Fruit fly (Drosophila melanogaster) whole organism, wandering third instar larva: Measurements from ENCODE around the gene Ir31a.

Experiments
- Abd-B ChIP-seq: fragments of >200 bp; optimal IDR thresholded peaks from 2 replicates; lab custom pipeline; 2017; ENCODE audit warnings: missing biosample characterization, missing genetic modification characterization
- CG32264 ChIP-seq: fragments of 200-800 bp; sonication (Bioruptor generic); optimal IDR thresholded peaks from 2 replicates; lab custom pipeline; 2016; ENCODE audit warnings: missing biosample characterization, missing genetic modification characterization
- CG9705 ChIP-seq: fragments of 200-800 bp; sonication (Bioruptor generic); optimal IDR thresholded peaks from 2 replicates; lab custom pipeline; 2018; ENCODE audit warnings: missing biosample characterization, mild to moderate bottlenecking, missing genetic modification characterization
- CrebA ChIP-seq: fragments of 200-800 bp; sonication (Bioruptor generic); optimal IDR thresholded peaks from 2 replicates; lab custom pipeline; 2016; ENCODE audit warnings: missing biosample characterization, mild to moderate bottlenecking, missing genetic modification characterization, borderline replicate concordance
- Dfd ChIP-seq: fragments of >200 bp; optimal IDR thresholded peaks from 2 replicates; lab custom pipeline; 2017; ENCODE audit warnings: missing biosample characterization, missing genetic modification characterization
- Dif ChIP-seq: fragments of 200-275, 200-300 bp; sonication (Bioruptor generic); optimal IDR thresholded peaks from 2 replicates; lab custom pipeline; 2018; ENCODE audit warnings: missing biosample characterization, missing genetic modification characterization; ENCODE audit not compliant: partially characterized antibody
- GATAd ChIP-seq: sonication (Bioruptor generic); optimal IDR thresholded peaks from 2 replicates; lab custom pipeline; 2016; ENCODE audit warnings: missing biosample characterization, missing genetic modification characterization
- HLH106 ChIP-seq: fragments of 200-800 bp; optimal IDR thresholded peaks from 3 replicates; lab custom pipeline; 2019; ENCODE audit warnings: missing biosample characterization, mild to moderate bottlenecking, missing genetic modification characterization, moderate library complexity
- Hnf4 ChIP-seq: fragments of 200-800 bp; sonication (Bioruptor generic); optimal IDR thresholded peaks from 2 replicates; lab custom pipeline; 2016; ENCODE audit warnings: missing biosample characterization, mild to moderate bottlenecking, missing genetic modification characterization
- Hr78 ChIP-seq: fragments of >200 bp; optimal IDR thresholded peaks from 2 replicates; lab custom pipeline; 2017; ENCODE audit warnings: missing biosample characterization, missing genetic modification characterization
- Hr83 ChIP-seq: fragments of 200-300 bp; sonication (Bioruptor generic); optimal IDR thresholded peaks from 2 replicates; lab custom pipeline; 2016; ENCODE audit warnings: missing biosample characterization, mild to moderate bottlenecking, missing genetic modification characterization, moderate library complexity; ENCODE audit not compliant: poor library complexity, severe bottlenecking
- Jra ChIP-seq: sonication (Bioruptor generic); optimal IDR thresholded peaks from 2 replicates; lab custom pipeline; 2016; ENCODE audit warnings: missing biosample characterization, missing genetic modification characterization
- Mio ChIP-seq: sonication (Bioruptor generic); optimal IDR thresholded peaks from 2 replicates; lab custom pipeline; 2016; ENCODE audit warnings: missing biosample characterization, missing genetic modification characterization
- Myc ChIP-seq: fragments of >200 bp; optimal IDR thresholded peaks from 2 replicates; lab custom pipeline; 2017
- N ChIP-seq: fragments of >200 bp; optimal IDR thresholded peaks from 2 replicates; lab custom pipeline; 2018; ENCODE audit warnings: missing biosample characterization, missing external identifiers, missing genetic modification characterization
- OdsH ChIP-seq: fragments of 200-800 bp; sonication (Bioruptor generic); optimal IDR thresholded peaks from 2 replicates; lab custom pipeline; 2016; ENCODE audit warnings: missing biosample characterization, mild to moderate bottlenecking, missing genetic modification characterization
- Rel ChIP-seq, 2 experiments: fragments of 200-800 bp; sonication (Bioruptor generic) in 1 of 2; optimal IDR thresholded peaks; 2 replicates in 1 of 2; 3 replicates in 1 of 2; lab custom pipeline; 2016 to 2019; ENCODE audit warnings: mild to moderate bottlenecking in 2 of 2, missing biosample characterization in 2 of 2, missing genetic modification characterization in 2 of 2, moderate library complexity in 1 of 2
- Sp1 ChIP-seq: fragments of 200-800 bp; sonication (Bioruptor generic); optimal IDR thresholded peaks from 3 replicates; lab custom pipeline; 2019; ENCODE audit warnings: missing biosample characterization, mild to moderate bottlenecking, missing genetic modification characterization, moderate library complexity
- br ChIP-seq: fragments of 200-800 bp; sonication (Bioruptor generic); optimal IDR thresholded peaks from 2 replicates; lab custom pipeline; 2016; ENCODE audit warnings: missing biosample characterization, missing genetic modification characterization
- dmrt93B ChIP-seq: fragments of 200-800 bp; sonication (Bioruptor generic); optimal IDR thresholded peaks from 2 replicates; lab custom pipeline; 2018; ENCODE audit warnings: missing biosample characterization, mild to moderate bottlenecking, missing genetic modification characterization
- dsf ChIP-seq: sonication (Bioruptor generic); optimal IDR thresholded peaks from 2 replicates; lab custom pipeline; 2016; ENCODE audit warnings: missing biosample characterization, missing genetic modification characterization, borderline replicate concordance
- foxo ChIP-seq, 2 experiments: fragments of 200-800 bp; sonication (Bioruptor generic); optimal IDR thresholded peaks; 2 replicates in 1 of 2; 3 replicates in 1 of 2; lab custom pipeline; 2016 to 2017; ENCODE audit warnings: missing biosample characterization in 2 of 2, missing genetic modification characterization in 2 of 2
- fru ChIP-seq: fragments of 200-800 bp; sonication (Bioruptor generic); optimal IDR thresholded peaks from 3 replicates; lab custom pipeline; 2016; ENCODE audit warnings: missing biosample characterization, mild to moderate bottlenecking, missing genetic modification characterization
- h ChIP-seq: fragments of 200-800 bp; sonication (Bioruptor generic); optimal IDR thresholded peaks from 3 replicates; lab custom pipeline; 2016; ENCODE audit warnings: missing biosample characterization, mild to moderate bottlenecking, missing genetic modification characterization
- jim ChIP-seq: fragments of 175-275, 200-325 bp; sonication (Bioruptor generic); optimal IDR thresholded peaks from 2 replicates; lab custom pipeline; 2016; ENCODE audit warnings: missing biosample characterization, mild to moderate bottlenecking, missing genetic modification characterization
- lola ChIP-seq: fragments of >200 bp; optimal IDR thresholded peaks from 2 replicates; lab custom pipeline; 2017; ENCODE audit warnings: missing biosample characterization, missing genetic modification characterization
- pan ChIP-seq: fragments of >200 bp; optimal IDR thresholded peaks from 2 replicates; lab custom pipeline; 2017
- psq ChIP-seq: fragments of 200-800 bp; sonication (Bioruptor generic); optimal IDR thresholded peaks from 3 replicates; lab custom pipeline; 2017; ENCODE audit warnings: missing biosample characterization, mild to moderate bottlenecking, missing genetic modification characterization, moderate library complexity
- rgr ChIP-seq: fragments of 200-800 bp; sonication (Bioruptor generic); optimal IDR thresholded peaks from 3 replicates; lab custom pipeline; 2016; ENCODE audit warnings: missing biosample characterization, mild to moderate bottlenecking, missing genetic modification characterization
- sage ChIP-seq: fragments of 200-800 bp; sonication (Bioruptor generic); optimal IDR thresholded peaks from 2 replicates; lab custom pipeline; 2016; ENCODE audit warnings: missing biosample characterization, mild to moderate bottlenecking, missing genetic modification characterization
- sv ChIP-seq: fragments of 200-800 bp; sonication (Bioruptor generic); optimal IDR thresholded peaks from 3 replicates; lab custom pipeline; 2016; ENCODE audit warnings: missing biosample characterization, missing genetic modification characterization
- tai ChIP-seq: sonication (Bioruptor generic); optimal IDR thresholded peaks from 2 replicates; lab custom pipeline; 2016; ENCODE audit warnings: missing biosample characterization, missing genetic modification characterization
- usp ChIP-seq: fragments of >200 bp; optimal IDR thresholded peaks from 2 replicates; lab custom pipeline; 2017; ENCODE audit warnings: missing biosample characterization, missing genetic modification characterization
- woc ChIP-seq: sonication (Bioruptor generic); optimal IDR thresholded peaks from 2 replicates; lab custom pipeline; 2016; ENCODE audit warnings: missing biosample characterization, mild to moderate bottlenecking, missing genetic modification characterization

Gene Ir31a

DNA sequence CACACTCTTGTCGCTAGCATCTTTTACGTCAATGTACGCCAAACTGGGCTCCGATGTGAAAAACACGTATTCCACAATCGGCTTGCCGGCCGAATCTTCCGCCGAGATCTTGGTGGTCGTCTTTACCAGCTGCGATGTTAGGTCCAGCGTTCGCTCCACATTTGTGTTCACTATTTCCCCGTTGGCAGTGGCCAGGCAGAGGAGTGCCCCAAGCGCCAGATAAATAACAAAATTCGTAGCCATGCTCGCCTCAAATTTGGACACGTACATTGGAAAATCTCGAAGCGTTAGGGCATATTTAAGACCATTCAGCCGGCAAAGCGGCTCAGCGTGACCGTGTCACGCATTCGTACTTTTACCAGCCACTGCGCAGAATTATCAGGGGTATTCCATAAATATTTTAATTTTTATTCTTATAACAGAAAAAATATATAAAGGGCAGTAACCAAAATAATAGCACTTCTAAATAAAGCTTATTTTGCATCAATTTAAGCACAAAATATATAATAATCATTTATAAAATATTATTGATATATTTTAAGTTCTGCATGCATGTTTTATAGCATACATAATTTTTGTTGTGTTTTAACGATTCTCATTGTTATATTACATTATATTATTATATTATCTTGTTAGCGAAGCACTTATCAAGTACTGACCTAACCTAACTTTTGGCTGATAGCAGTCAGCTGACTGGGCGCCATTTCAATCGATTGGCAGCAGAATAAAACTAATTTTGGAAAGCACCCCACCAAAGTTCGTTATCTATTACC is 29.7 kb upstream of the Ir31a start, which contains the start of the genes CG33303 and dpr19:
TSS of gene CG33303 (minus strand) at position 294 of the 773 bp plus-strand sequence.
TSS of gene dpr19 (plus strand) at position 705 of the 773 bp plus-strand sequence.
- peak; percentile 21 for TF ChIP-seq Hr83 (GFP tag; lab: Kevin White, UChicago)
- peak; percentile 69 for TF ChIP-seq HLH106 (tag; lab: Kevin White, UChicago)
- TF ChIP-seq OdsH (GFP tag; lab: Kevin White, UChicago): peak; percentile 18
- TF ChIP-seq jim: no peak
- no peak for TF ChIP-seq Rel (GFP tag; optimal IDR thresholded peaks at IDR 0.05; lab: Kevin White, UChicago)
- peak; percentile 43 for TF ChIP-seq Rel (tag; optimal IDR thresholded peaks at IDR 0.05; lab: Kevin White, UChicago)
- TF ChIP-seq rgr: peak; percentile 62
- TF ChIP-seq Sp1 (GFP tag; lab: Kevin White, UChicago): peak; percentile 69
- TF ChIP-seq Dfd (GFP tag; lab: Kevin White, UChicago): no peak

DNA sequence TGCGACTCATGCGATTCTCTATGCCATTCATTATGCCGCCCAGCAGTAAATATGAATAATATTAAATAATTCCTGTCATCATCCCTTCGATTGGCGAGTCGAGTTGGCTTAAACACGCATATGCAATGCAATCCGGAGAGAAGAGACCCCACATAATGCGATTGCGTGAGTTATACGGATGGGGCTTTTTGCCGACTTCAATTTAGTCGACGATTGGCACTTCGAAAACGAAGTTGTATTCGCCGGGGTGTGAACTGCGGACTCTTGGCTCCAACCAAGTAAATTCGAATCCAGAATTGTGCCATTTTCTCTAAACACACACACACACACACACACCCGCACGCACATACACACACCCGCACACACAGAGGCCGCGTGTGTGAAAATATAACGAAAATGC is 29.1 kb upstream of the Ir31a start:
- TF ChIP-seq pan (lab: Kevin White, UChicago) (no peak), CG32264 (GFP tag; lab: Kevin White, UChicago) (no peak), Hr78 (GFP tag; lab: Kevin White, UChicago) (no peak), Mio (GFP tag; lab: Kevin White, UChicago) (no peak), Jra (GFP tag; lab: Kevin White, UChicago) (no peak), Rel (GFP tag; optimal IDR thresholded peaks at IDR 0.05; lab: Kevin White, UChicago) (no peak), Rel (tag; optimal IDR thresholded peaks at IDR 0.05; lab: Kevin White, UChicago) (no peak), dsf (GFP tag; lab: Kevin White, UChicago) (no peak), sage (GFP tag; lab: Kevin White, UChicago) (no peak), OdsH (GFP tag; lab: Kevin White, UChicago) (no peak), usp (GFP tag; lab: Kevin White, UChicago) (no peak), Hr83 (GFP tag; lab: Kevin White, UChicago) (no peak), woc (GFP tag; lab: Kevin White, UChicago) (no peak), rgr (no peak), foxo (GFP tag; optimal IDR thresholded peaks at IDR 0.05; lab: Kevin White, UChicago) (no peak), CrebA (GFP tag; lab: Kevin White, UChicago) (no peak)
- TF ChIP-seq, all 38 proteins: peak for 0

- TF ChIP-seq tai (GFP tag; lab: Kevin White, UChicago) (no peak), Dif (no peak), Mio (GFP tag; lab: Kevin White, UChicago) (no peak), Jra (GFP tag; lab: Kevin White, UChicago) (no peak), h (GFP tag; lab: Kevin White, UChicago) (no peak), Rel (GFP tag; optimal IDR thresholded peaks at IDR 0.05; lab: Kevin White, UChicago) (no peak), Rel (tag; optimal IDR thresholded peaks at IDR 0.05; lab: Kevin White, UChicago) (no peak), sage (GFP tag; lab: Kevin White, UChicago) (no peak), lola (GFP tag; lab: Kevin White, UChicago) (no peak), woc (GFP tag; lab: Kevin White, UChicago) (no peak), Hr83 (GFP tag; lab: Kevin White, UChicago) (no peak), Myc (lab: Kevin White, UChicago) (no peak), Hr78 (GFP tag; lab: Kevin White, UChicago) (no peak)
- TF ChIP-seq, all 38 proteins: peak for 0
Measured at dm6 chr2L:10378631-10379030, 26.7 kb upstream of the Ir31a start.

DNA sequence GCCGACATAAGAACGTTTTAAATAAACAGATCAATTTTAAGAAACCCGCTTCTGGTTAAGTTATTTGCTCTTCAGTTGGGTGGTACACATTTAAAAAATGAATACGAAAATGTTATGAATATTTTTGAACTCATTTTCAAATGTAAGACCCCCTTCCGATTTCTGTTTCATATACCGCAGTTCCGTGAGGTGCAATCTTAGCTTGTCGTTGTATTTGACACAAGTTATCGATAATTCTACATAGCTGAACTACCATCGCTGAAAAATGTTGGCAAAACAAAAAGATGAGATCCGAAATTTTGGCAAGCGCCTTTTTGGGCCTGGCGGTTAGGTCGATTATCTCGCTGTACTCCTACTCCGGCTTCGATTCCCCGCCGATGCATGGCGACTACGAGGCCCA is 25.5 kb upstream of the Ir31a start, which contains the start of gene gny:
TSS of gene gny (plus strand) at position 239 of the 400 bp plus-strand sequence.
- no peak for TF ChIP-seq Rel (GFP tag; optimal IDR thresholded peaks at IDR 0.05; lab: Kevin White, UChicago)
- TF ChIP-seq Rel (tag; optimal IDR thresholded peaks at IDR 0.05; lab: Kevin White, UChicago): peak; percentile 1
- no peak for TF ChIP-seq br

DNA sequence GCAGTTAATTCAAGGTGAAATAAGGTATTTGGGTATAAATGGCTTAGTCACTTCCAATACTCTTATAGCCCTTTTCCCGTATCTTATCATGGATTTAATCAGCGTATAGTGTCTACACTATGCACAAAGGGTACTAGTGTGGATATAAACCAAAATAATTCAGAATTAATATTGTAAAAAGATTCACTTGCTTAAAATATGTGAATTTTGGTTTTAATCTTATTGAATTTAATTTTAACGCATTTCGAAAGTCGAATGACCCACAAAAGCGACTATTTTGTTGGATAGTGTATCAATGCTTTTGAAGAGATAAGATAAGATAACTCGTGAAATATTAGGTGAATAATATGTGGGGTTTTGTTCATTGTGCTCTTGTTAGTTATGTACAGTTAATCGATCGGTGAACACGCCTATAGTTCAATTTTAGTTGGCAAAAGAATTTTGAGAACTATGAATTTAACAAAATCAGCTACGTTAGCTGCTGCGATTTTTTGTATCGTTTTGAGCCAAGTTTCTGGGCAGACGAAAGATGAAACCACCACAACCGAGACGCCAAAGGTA is 23.4 kb upstream of the Ir31a start, which contains the start of gene CG5096:
TSS of gene CG5096 (plus strand) at position 374 of the 561 bp plus-strand sequence.
- TF ChIP-seq dmrt93B (GFP tag; lab: Kevin White, UChicago) (no peak), tai (GFP tag; lab: Kevin White, UChicago) (peak; percentile 11), OdsH (GFP tag; lab: Kevin White, UChicago) (peak; percentile 84), CG9705 (GFP tag; lab: Kevin White, UChicago) (no peak), Dfd (GFP tag; lab: Kevin White, UChicago) (no peak), dsf (GFP tag; lab: Kevin White, UChicago) (peak; percentile 4), lola (GFP tag; lab: Kevin White, UChicago) (no peak), Dif (no peak), psq (peak; percentile 59), Abd-B (no peak), Myc (lab: Kevin White, UChicago) (no peak), Mio (GFP tag; lab: Kevin White, UChicago) (no peak), woc (GFP tag; lab: Kevin White, UChicago) (peak; percentile 56), N (GFP tag; lab: Kevin White, UChicago) (no peak), usp (GFP tag; lab: Kevin White, UChicago) (no peak), br (no peak), fru (peak; percentile 90), pan (lab: Kevin White, UChicago) (no peak), Hr83 (GFP tag; lab: Kevin White, UChicago) (no peak), sv (GFP tag; lab: Kevin White, UChicago) (peak; percentile 77), HLH106 (tag; lab: Kevin White, UChicago) (peak; percentile 74), Hr78 (GFP tag; lab: Kevin White, UChicago) (no peak), Jra (GFP tag; lab: Kevin White, UChicago) (peak; percentile 31), rgr (peak; percentile 85), jim (no peak), GATAd (GFP tag; lab: Kevin White, UChicago) (no peak), Hnf4 (peak; percentile 67)
